Fruit fly (Drosophila melanogaster) S2 (cell line): ENCODE results near the gene Taf13.

Experiments
- CG8478 ChIP-seq: fragments of >200 bp; optimal IDR thresholded peaks from 2 replicates; lab custom pipeline; 2018
- CTCF ChIP-seq, 2 experiments: fragments of >200 bp; optimal IDR thresholded peaks; 2 replicates each; lab custom pipeline; 2018

Taf13 gene

dm6 chr2L:20084785-20085555 lies 8.7 kb downstream of the Taf13 start, which contains the start of gene fok:
fok (minus strand) TSS chr2L:20085070.
- TF ChIP-seq CG8478 (no peak), CTCF (optimal IDR thresholded peaks at IDR 0.05; lab: Kevin White, UChicago) (no peak)

- TF ChIP-seq CG8478 (no peak), CTCF (optimal IDR thresholded peaks at IDR 0.05; lab: Kevin White, UChicago) (no peak)
Observed at dm6 chr2L:20084068-20084651, 9.5 kb downstream of the Taf13 start.

dm6 chr2L:20082965-20083855 lies 10.4 kb downstream of the Taf13 start:
- TF ChIP-seq CG8478 (no peak), CTCF (optimal IDR thresholded peaks at IDR 0.05; lab: Kevin White, UChicago) (no peak)

- TF ChIP-seq CTCF (optimal IDR thresholded peaks at IDR 0.05; lab: Kevin White, UChicago) (no peak), CG8478 (no peak)
Observed at dm6 chr2L:20082155-20082964, 11.3 kb downstream of the Taf13 start.

- TF ChIP-seq CTCF (optimal IDR thresholded peaks at IDR 0.05; lab: Kevin White, UChicago) (no peak), CG8478 (no peak)
Observed at dm6 chr2L:20080772-20081171, 12.9 kb downstream of the Taf13 start.

dm6 chr2L:20078880-20079279 lies 14.8 kb downstream of the Taf13 start:
- no peak for TF ChIP-seq CG8478
- no peak for TF ChIP-seq CTCF (optimal IDR thresholded peaks at IDR 0.05; lab: Kevin White, UChicago)

- TF ChIP-seq CG8478: no peak
- no peak for TF ChIP-seq CTCF (optimal IDR thresholded peaks at IDR 0.05; lab: Kevin White, UChicago)
Observed at dm6 chr2L:20077423-20078401, 15.9 kb downstream of the Taf13 start.

dm6 chr2L:20075234-20075803 lies 18.3 kb downstream of the Taf13 start, which contains the start of the genes pr and neb:
pr (minus strand) TSS chr2L:20075458.
neb (plus strand) TSS chr2L:20075757.
- TF ChIP-seq CG8478: no peak
- TF ChIP-seq CTCF (optimal IDR thresholded peaks at IDR 0.05; lab: Kevin White, UChicago): no peak

- TF ChIP-seq CG8478 (no peak), CTCF (optimal IDR thresholded peaks at IDR 0.05; lab: Kevin White, UChicago) (no peak)
Observed at dm6 chr2L:20074388-20074787, 19.3 kb downstream of the Taf13 start.

dm6 chr2L:20072095-20072494 lies 21.6 kb downstream of the Taf13 start, which contains the start of gene CG10730:
CG10730 (minus strand) TSS chr2L:20072195.
- TF ChIP-seq CTCF (optimal IDR thresholded peaks at IDR 0.05; lab: Kevin White, UChicago) (no peak), CG8478 (no peak)

dm6 chr2L:20069158-20070016 lies 24.3 kb downstream of the Taf13 start:
- TF ChIP-seq CTCF (optimal IDR thresholded peaks at IDR 0.05; lab: Kevin White, UChicago) (no peak), CG8478 (no peak)

dm6 chr2L:20067928-20068327 lies 25.7 kb downstream of the Taf13 start:
- TF ChIP-seq CTCF (optimal IDR thresholded peaks at IDR 0.05; lab: Kevin White, UChicago): no peak
- no peak for TF ChIP-seq CG8478
